Worm (Caenorhabditis elegans): ENCODE data around the gene srx-135.

The srx-135 gene

DNA sequence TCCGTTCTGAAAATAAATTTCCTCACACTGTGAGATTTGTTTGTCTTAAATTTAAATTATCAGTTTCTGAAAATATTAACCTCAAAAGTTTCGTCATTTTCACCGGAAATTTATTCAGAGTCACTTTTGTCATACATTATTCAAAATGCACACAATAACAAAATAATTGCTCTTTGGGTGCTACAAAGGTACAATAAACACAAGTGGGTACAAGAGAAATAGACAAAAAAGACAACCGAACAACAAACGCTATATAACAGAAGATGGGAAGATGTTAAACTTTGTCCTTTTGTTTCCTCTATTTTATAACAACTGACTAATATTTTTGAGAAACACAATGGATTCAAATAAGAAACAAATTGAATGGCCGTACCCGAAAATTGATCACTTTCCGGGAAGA, 10.5 kb downstream of the srx-135 start:
- TF ChIP-seq hlh-6 (tag; optimal IDR thresholded peaks at IDR 0.05) (no peak), pros-1 (tag; optimal IDR thresholded peaks at IDR 0.05) (no peak), ceh-24 (tag; optimal IDR thresholded peaks at IDR 0.05) (no peak), ceh-9 (tag; optimal IDR thresholded peaks at IDR 0.05) (no peak), ceh-6 (GFP tag; optimal IDR thresholded peaks at IDR 0.05) (no peak), ttx-3 (tag; optimal IDR thresholded peaks at IDR 0.05) (no peak), ceh-2 (tag; optimal IDR thresholded peaks at IDR 0.05) (no peak), ets-4 (tag; optimal IDR thresholded peaks at IDR 0.05) (no peak), nhr-232 (tag; optimal IDR thresholded peaks at IDR 0.05) (no peak), F13H6.1 (tag; optimal IDR thresholded peaks at IDR 0.05) (no peak), lim-6 (tag; optimal IDR thresholded peaks at IDR 0.05) (no peak), odd-2 (tag; optimal IDR thresholded peaks at IDR 0.05) (no peak), tbx-7 (tag; optimal IDR thresholded peaks at IDR 0.05) (no peak), ztf-16 (tag; optimal IDR thresholded peaks at IDR 0.05) (no peak), ceh-45 (GFP tag; IDR thresholded peaks at IDR 0.05) (no peak), unc-86 (tag; optimal IDR thresholded peaks at IDR 0.05) (no peak)

DNA sequence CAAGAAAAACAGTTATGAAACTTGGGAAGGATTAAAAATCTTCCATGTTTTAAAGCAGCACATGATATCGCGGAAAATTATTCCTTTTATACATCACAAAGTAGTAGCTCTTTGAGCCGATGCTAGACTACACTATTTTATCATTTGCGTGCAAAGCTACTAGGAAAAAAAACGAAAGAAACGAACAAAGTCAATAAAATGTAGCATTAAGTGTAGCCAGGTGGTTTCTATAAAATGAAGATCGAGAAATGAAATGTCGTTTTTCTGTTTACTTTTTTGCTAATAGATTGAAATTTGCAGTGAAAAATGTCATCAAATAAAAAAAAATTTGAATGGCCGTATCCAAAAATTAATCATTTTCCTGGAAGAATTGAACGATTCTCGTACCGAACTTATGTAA, 13.9 kb downstream of the srx-135 start, which contains the start of gene cpt-5:
Gene cpt-5, plus strand, starts transcription at position 301 of the 400 bp plus-strand sequence.
- TF ChIP-seq sox-2 (GFP tag; IDR thresholded peaks at IDR 0.05) (no peak), syd-9 (tag; optimal IDR thresholded peaks at IDR 0.05) (no peak), eyg-1 (tag; optimal IDR thresholded peaks at IDR 0.05) (no peak), pag-3 (tag; optimal IDR thresholded peaks at IDR 0.05; ENCODE audit: borderline replicate concordance) (no peak), ceh-24 (tag; optimal IDR thresholded peaks at IDR 0.05) (no peak), rnt-1 (tag; optimal IDR thresholded peaks at IDR 0.05) (no peak), nhr-232 (tag; optimal IDR thresholded peaks at IDR 0.05) (no peak)

ce11 chrV:13873323-13873722, 14.3 kb downstream of the srx-135 start:
- TF ChIP-seq nhr-11 (tag; optimal IDR thresholded peaks at IDR 0.05) = no peak
- no peak for TF ChIP-seq pha-2 (tag; optimal IDR thresholded peaks at IDR 0.05)
- TF ChIP-seq K09A11.1 (tag; optimal IDR thresholded peaks at IDR 0.05; ENCODE audit: insufficient read depth) = no peak
- TF ChIP-seq C38D4.7 (GFP tag; optimal IDR thresholded peaks at IDR 0.05) = no peak
- TF ChIP-seq lin-11 (tag; optimal IDR thresholded peaks at IDR 0.05) = no peak
- no peak for TF ChIP-seq unc-42 (tag; optimal IDR thresholded peaks at IDR 0.05)
- TF ChIP-seq ttx-3 (tag; optimal IDR thresholded peaks at IDR 0.05) = no peak
- TF ChIP-seq dve-1 (tag; optimal IDR thresholded peaks at IDR 0.05) = no peak
- TF ChIP-seq syd-9 (tag; optimal IDR thresholded peaks at IDR 0.05) = no peak
- TF ChIP-seq T23F11.4 (GFP tag; optimal IDR thresholded peaks at IDR 0.05) = no peak
- TF ChIP-seq K02D7.2 (tag; optimal IDR thresholded peaks at IDR 0.05) = no peak
- TF ChIP-seq F13H6.1 (tag; optimal IDR thresholded peaks at IDR 0.05) = no peak

DNA sequence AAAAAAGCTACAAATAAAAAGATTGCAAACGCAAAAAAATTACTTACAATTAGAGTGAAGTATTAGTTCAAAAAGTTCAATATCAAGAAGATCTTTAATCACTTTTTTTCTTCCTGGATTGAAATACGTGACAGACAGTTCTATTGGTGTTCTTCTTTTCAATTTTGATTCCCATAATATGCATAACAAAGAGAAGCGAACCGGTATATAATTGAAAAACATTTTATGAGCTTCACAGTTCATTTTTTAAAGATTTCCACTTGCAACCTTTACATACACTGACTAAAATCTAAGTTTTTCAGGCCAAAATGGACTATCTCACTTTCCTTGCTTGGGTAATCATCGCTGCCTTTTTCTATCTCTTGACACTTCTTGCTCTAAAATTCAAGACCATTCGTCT, 17.5 kb downstream of the srx-135 start, which contains the start of gene T22G5.1:
Gene T22G5.1, plus strand, starts transcription at position 301 of the 400 bp plus-strand sequence.
- TF ChIP-seq ceh-22 (tag; optimal IDR thresholded peaks at IDR 0.05) (no peak), pat-9 (tag; optimal IDR thresholded peaks at IDR 0.05) (no peak), pqm-1 (tag; optimal IDR thresholded peaks at IDR 0.05) (no peak), lin-11 (tag; optimal IDR thresholded peaks at IDR 0.05) (no peak), unc-86 (tag; optimal IDR thresholded peaks at IDR 0.05) (no peak), sox-4 (tag; optimal IDR thresholded peaks at IDR 0.05) (no peak), ceh-18 (tag; optimal IDR thresholded peaks at IDR 0.05) (no peak), C38D4.7 (GFP tag; optimal IDR thresholded peaks at IDR 0.05) (no peak), zip-5 (tag; optimal IDR thresholded peaks at IDR 0.05) (no peak), odd-2 (tag; optimal IDR thresholded peaks at IDR 0.05) (no peak), ceh-2 (tag; optimal IDR thresholded peaks at IDR 0.05) (no peak), ceh-30 (tag; optimal IDR thresholded peaks at IDR 0.05) (no peak), nfya-1 (tag; optimal IDR thresholded peaks at IDR 0.05) (no peak), ztf-16 (tag; optimal IDR thresholded peaks at IDR 0.05) (no peak), ama-1 (optimal IDR thresholded peaks at IDR 0.05) (no peak)
